Fruit fly (Drosophila melanogaster) whole organism, wandering third instar larva: ENCODE results near the gene red.

ENCODE experiments used
- Abd-B ChIP-seq: fragments of >200 bp; optimal IDR thresholded peaks from 2 replicates; lab custom pipeline; 2017; ENCODE audit warnings: missing biosample characterization, missing genetic modification characterization
- CG32264 ChIP-seq: fragments of 200-800 bp; sonication (Bioruptor generic); optimal IDR thresholded peaks from 2 replicates; lab custom pipeline; 2016; ENCODE audit warnings: missing biosample characterization, missing genetic modification characterization
- CG9705 ChIP-seq: fragments of 200-800 bp; sonication (Bioruptor generic); optimal IDR thresholded peaks from 2 replicates; lab custom pipeline; 2018; ENCODE audit warnings: missing biosample characterization, mild to moderate bottlenecking, missing genetic modification characterization
- CrebA ChIP-seq: fragments of 200-800 bp; sonication (Bioruptor generic); optimal IDR thresholded peaks from 2 replicates; lab custom pipeline; 2016; ENCODE audit warnings: missing biosample characterization, mild to moderate bottlenecking, missing genetic modification characterization, borderline replicate concordance
- Dfd ChIP-seq: fragments of >200 bp; optimal IDR thresholded peaks from 2 replicates; lab custom pipeline; 2017; ENCODE audit warnings: missing biosample characterization, missing genetic modification characterization
- Dif ChIP-seq: fragments of 200-275, 200-300 bp; sonication (Bioruptor generic); optimal IDR thresholded peaks from 2 replicates; lab custom pipeline; 2018; ENCODE audit warnings: missing biosample characterization, missing genetic modification characterization; ENCODE audit not compliant: partially characterized antibody
- GATAd ChIP-seq: sonication (Bioruptor generic); optimal IDR thresholded peaks from 2 replicates; lab custom pipeline; 2016; ENCODE audit warnings: missing biosample characterization, missing genetic modification characterization
- HLH106 ChIP-seq: fragments of 200-800 bp; optimal IDR thresholded peaks from 3 replicates; lab custom pipeline; 2019; ENCODE audit warnings: missing biosample characterization, mild to moderate bottlenecking, missing genetic modification characterization, moderate library complexity
- Hnf4 ChIP-seq: fragments of 200-800 bp; sonication (Bioruptor generic); optimal IDR thresholded peaks from 2 replicates; lab custom pipeline; 2016; ENCODE audit warnings: missing biosample characterization, mild to moderate bottlenecking, missing genetic modification characterization
- Hr78 ChIP-seq: fragments of >200 bp; optimal IDR thresholded peaks from 2 replicates; lab custom pipeline; 2017; ENCODE audit warnings: missing biosample characterization, missing genetic modification characterization
- Hr83 ChIP-seq: fragments of 200-300 bp; sonication (Bioruptor generic); optimal IDR thresholded peaks from 2 replicates; lab custom pipeline; 2016; ENCODE audit warnings: missing biosample characterization, mild to moderate bottlenecking, missing genetic modification characterization, moderate library complexity; ENCODE audit not compliant: poor library complexity, severe bottlenecking
- Jra ChIP-seq: sonication (Bioruptor generic); optimal IDR thresholded peaks from 2 replicates; lab custom pipeline; 2016; ENCODE audit warnings: missing biosample characterization, missing genetic modification characterization
- Mio ChIP-seq: sonication (Bioruptor generic); optimal IDR thresholded peaks from 2 replicates; lab custom pipeline; 2016; ENCODE audit warnings: missing biosample characterization, missing genetic modification characterization
- Myc ChIP-seq: fragments of >200 bp; optimal IDR thresholded peaks from 2 replicates; lab custom pipeline; 2017
- N ChIP-seq: fragments of >200 bp; optimal IDR thresholded peaks from 2 replicates; lab custom pipeline; 2018; ENCODE audit warnings: missing biosample characterization, missing external identifiers, missing genetic modification characterization
- OdsH ChIP-seq: fragments of 200-800 bp; sonication (Bioruptor generic); optimal IDR thresholded peaks from 2 replicates; lab custom pipeline; 2016; ENCODE audit warnings: missing biosample characterization, mild to moderate bottlenecking, missing genetic modification characterization
- Rel ChIP-seq, 2 experiments: fragments of 200-800 bp; sonication (Bioruptor generic) in 1 of 2; optimal IDR thresholded peaks; 2 replicates in 1 of 2; 3 replicates in 1 of 2; lab custom pipeline; 2016 to 2019; ENCODE audit warnings: mild to moderate bottlenecking in 2 of 2, missing biosample characterization in 2 of 2, missing genetic modification characterization in 2 of 2, moderate library complexity in 1 of 2
- Sp1 ChIP-seq: fragments of 200-800 bp; sonication (Bioruptor generic); optimal IDR thresholded peaks from 3 replicates; lab custom pipeline; 2019; ENCODE audit warnings: missing biosample characterization, mild to moderate bottlenecking, missing genetic modification characterization, moderate library complexity
- Vsx2 ChIP-seq: fragments of 200-300, 225-300 bp; sonication (Bioruptor generic); optimal IDR thresholded peaks from 2 replicates; lab custom pipeline; 2018; ENCODE audit warnings: missing biosample characterization, missing genetic modification characterization; ENCODE audit not compliant: partially characterized antibody
- br ChIP-seq: fragments of 200-800 bp; sonication (Bioruptor generic); optimal IDR thresholded peaks from 2 replicates; lab custom pipeline; 2016; ENCODE audit warnings: missing biosample characterization, missing genetic modification characterization
- brk ChIP-seq: fragments of 200-800 bp; sonication (Bioruptor generic); optimal IDR thresholded peaks from 2 replicates; lab custom pipeline; 2016; ENCODE audit warnings: missing biosample characterization, mild to moderate bottlenecking, missing genetic modification characterization
- dl ChIP-seq, 2 experiments: fragments of 175-275, 200-275 bp in 1 of 2; fragments of 200-275 bp in 1 of 2; sonication (Bioruptor generic); optimal IDR thresholded peaks; lab custom pipeline; 2018; ENCODE audit warnings: mild to moderate bottlenecking in 2 of 2, missing biosample characterization in 2 of 2, missing genetic modification characterization in 2 of 2, moderate library complexity in 2 of 2; ENCODE audit not compliant: partially characterized antibody in 2 of 2, insufficient read depth in 1 of 2
- dmrt93B ChIP-seq: fragments of 200-800 bp; sonication (Bioruptor generic); optimal IDR thresholded peaks from 2 replicates; lab custom pipeline; 2018; ENCODE audit warnings: missing biosample characterization, mild to moderate bottlenecking, missing genetic modification characterization
- dsf ChIP-seq: sonication (Bioruptor generic); optimal IDR thresholded peaks from 2 replicates; lab custom pipeline; 2016; ENCODE audit warnings: missing biosample characterization, missing genetic modification characterization, borderline replicate concordance
- ey ChIP-seq: fragments of 200-800 bp; sonication (Bioruptor generic); optimal IDR thresholded peaks from 2 replicates; lab custom pipeline; 2016; ENCODE audit warnings: missing biosample characterization, missing genetic modification characterization
- foxo ChIP-seq, 2 experiments: fragments of 200-800 bp; sonication (Bioruptor generic); optimal IDR thresholded peaks; 2 replicates in 1 of 2; 3 replicates in 1 of 2; lab custom pipeline; 2016 to 2017; ENCODE audit warnings: missing biosample characterization in 2 of 2, missing genetic modification characterization in 2 of 2
- fru ChIP-seq: fragments of 200-800 bp; sonication (Bioruptor generic); optimal IDR thresholded peaks from 3 replicates; lab custom pipeline; 2016; ENCODE audit warnings: missing biosample characterization, mild to moderate bottlenecking, missing genetic modification characterization
- h ChIP-seq: fragments of 200-800 bp; sonication (Bioruptor generic); optimal IDR thresholded peaks from 3 replicates; lab custom pipeline; 2016; ENCODE audit warnings: missing biosample characterization, mild to moderate bottlenecking, missing genetic modification characterization
- jim ChIP-seq: fragments of 175-275, 200-325 bp; sonication (Bioruptor generic); optimal IDR thresholded peaks from 2 replicates; lab custom pipeline; 2016; ENCODE audit warnings: missing biosample characterization, mild to moderate bottlenecking, missing genetic modification characterization
- lola ChIP-seq: fragments of >200 bp; optimal IDR thresholded peaks from 2 replicates; lab custom pipeline; 2017; ENCODE audit warnings: missing biosample characterization, missing genetic modification characterization
- pan ChIP-seq: fragments of >200 bp; optimal IDR thresholded peaks from 2 replicates; lab custom pipeline; 2017
- psq ChIP-seq: fragments of 200-800 bp; sonication (Bioruptor generic); optimal IDR thresholded peaks from 3 replicates; lab custom pipeline; 2017; ENCODE audit warnings: missing biosample characterization, mild to moderate bottlenecking, missing genetic modification characterization, moderate library complexity
- rgr ChIP-seq: fragments of 200-800 bp; sonication (Bioruptor generic); optimal IDR thresholded peaks from 3 replicates; lab custom pipeline; 2016; ENCODE audit warnings: missing biosample characterization, mild to moderate bottlenecking, missing genetic modification characterization
- sage ChIP-seq: fragments of 200-800 bp; sonication (Bioruptor generic); optimal IDR thresholded peaks from 2 replicates; lab custom pipeline; 2016; ENCODE audit warnings: missing biosample characterization, mild to moderate bottlenecking, missing genetic modification characterization
- sv ChIP-seq: fragments of 200-800 bp; sonication (Bioruptor generic); optimal IDR thresholded peaks from 3 replicates; lab custom pipeline; 2016; ENCODE audit warnings: missing biosample characterization, missing genetic modification characterization
- tai ChIP-seq: sonication (Bioruptor generic); optimal IDR thresholded peaks from 2 replicates; lab custom pipeline; 2016; ENCODE audit warnings: missing biosample characterization, missing genetic modification characterization
- usp ChIP-seq: fragments of >200 bp; optimal IDR thresholded peaks from 2 replicates; lab custom pipeline; 2017; ENCODE audit warnings: missing biosample characterization, missing genetic modification characterization
- woc ChIP-seq: sonication (Bioruptor generic); optimal IDR thresholded peaks from 2 replicates; lab custom pipeline; 2016; ENCODE audit warnings: missing biosample characterization, mild to moderate bottlenecking, missing genetic modification characterization

red gene

dm6 chr3R:14275519-14276172 is 13.2 kb upstream of the red start:
- TF ChIP-seq usp (GFP tag; lab: Kevin White, UChicago) (no peak), dsf (GFP tag; lab: Kevin White, UChicago) (no peak), GATAd (GFP tag; lab: Kevin White, UChicago) (no peak), Vsx2 (GFP tag; lab: Kevin White, UChicago) (peak; percentile 92), Mio (no peak), CG9705 (GFP tag; lab: Kevin White, UChicago) (no peak), HLH106 (peak; percentile 49), brk (GFP tag; lab: Kevin White, UChicago) (no peak), br (GFP tag; lab: Kevin White, UChicago) (no peak), CG32264 (no peak), psq (peak; percentile 64), Sp1 (GFP tag; lab: Kevin White, UChicago) (peak; percentile 74), Dif (GFP tag; lab: Kevin White, UChicago) (peak; percentile 52), lola (no peak), dmrt93B (GFP tag; lab: Kevin White, UChicago) (peak; percentile 0), sage (GFP tag; lab: Kevin White, UChicago) (no peak), Myc (no peak), foxo (GFP tag; optimal IDR thresholded peaks at IDR 0.05; lab: Kevin White, UChicago) (peak in 1 of 2 experiments; percentile 59), Hr83 (no peak), h (GFP tag; lab: Kevin White, UChicago) (no peak), OdsH (GFP tag; lab: Kevin White, UChicago) (peak; percentile 61)

DNA sequence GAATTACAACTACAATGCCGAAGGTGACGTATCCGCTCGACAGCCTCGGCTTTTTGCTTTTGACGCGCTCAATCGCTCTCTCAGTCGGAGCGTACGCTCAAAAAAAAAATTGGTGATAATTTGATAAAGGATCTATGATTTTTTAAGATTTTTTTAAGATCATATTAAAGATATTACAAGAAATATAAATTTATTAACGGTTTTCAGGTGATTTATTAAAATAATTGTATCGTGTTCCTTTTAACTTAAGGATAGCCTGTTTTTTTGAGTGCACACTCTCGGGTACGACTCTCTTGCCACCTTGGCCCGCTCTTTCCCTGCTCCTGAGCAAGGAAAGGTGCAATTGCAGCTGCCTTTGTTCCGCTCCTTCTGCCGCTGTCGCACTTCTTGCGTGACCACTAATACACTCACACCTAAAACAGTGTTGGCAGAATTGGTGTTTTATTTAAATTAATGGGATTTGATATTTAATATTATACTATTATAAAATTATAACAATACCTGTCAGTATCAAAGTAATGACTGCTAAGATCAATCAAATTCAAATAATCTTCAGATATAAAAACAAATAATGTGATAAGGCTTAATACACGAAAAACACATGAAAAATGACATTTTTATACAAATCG is 10.9 kb upstream of the red start:
- TF ChIP-seq Vsx2 (GFP tag; lab: Kevin White, UChicago): no peak
- TF ChIP-seq Hr83: no peak
- no peak for TF ChIP-seq N
- peak; percentile 85 for TF ChIP-seq ey
- peak; percentile 82 for TF ChIP-seq dmrt93B (GFP tag; lab: Kevin White, UChicago)
- peak; percentile 82 for TF ChIP-seq Jra (GFP tag; lab: Kevin White, UChicago)
- TF ChIP-seq fru (GFP tag; lab: Kevin White, UChicago): peak; percentile 91
- peak; percentile 92 for TF ChIP-seq CrebA
- TF ChIP-seq br (GFP tag; lab: Kevin White, UChicago): peak; percentile 90
- TF ChIP-seq sage (GFP tag; lab: Kevin White, UChicago): peak; percentile 93
- peak; percentile 95 for TF ChIP-seq OdsH (GFP tag; lab: Kevin White, UChicago)
- peak; percentile 97 for TF ChIP-seq HLH106
- TF ChIP-seq Dfd (GFP tag; lab: Kevin White, UChicago): no peak
- peak; percentile 74 for TF ChIP-seq dsf (GFP tag; lab: Kevin White, UChicago)
- peak; percentile 58 to 96 for TF ChIP-seq foxo (GFP tag; optimal IDR thresholded peaks at IDR 0.05; lab: Kevin White, UChicago)
- TF ChIP-seq rgr (GFP tag; lab: Kevin White, UChicago): peak; percentile 95
- TF ChIP-seq jim (GFP tag; lab: Kevin White, UChicago): no peak
- no peak for TF ChIP-seq tai (GFP tag; lab: Kevin White, UChicago)
- no peak for TF ChIP-seq pan (lab: Kevin White, UChicago)
- TF ChIP-seq Hr78 (GFP tag; lab: Kevin White, UChicago): no peak
- TF ChIP-seq h (GFP tag; lab: Kevin White, UChicago): peak; percentile 96
- TF ChIP-seq GATAd (GFP tag; lab: Kevin White, UChicago): peak; percentile 59
- TF ChIP-seq usp (GFP tag; lab: Kevin White, UChicago): no peak
- TF ChIP-seq lola: no peak
- no peak for TF ChIP-seq Myc
- TF ChIP-seq Rel (GFP tag; optimal IDR thresholded peaks at IDR 0.05; lab: Kevin White, UChicago): peak; percentile 94
- TF ChIP-seq Rel (tag; optimal IDR thresholded peaks at IDR 0.05; lab: Kevin White, UChicago): peak; percentile 87
- TF ChIP-seq Dif (GFP tag; lab: Kevin White, UChicago): no peak
- TF ChIP-seq Mio: no peak
- peak; percentile 86 for TF ChIP-seq woc (GFP tag; lab: Kevin White, UChicago)
- peak; percentile 65 for TF ChIP-seq CG32264
- TF ChIP-seq Hnf4 (GFP tag; lab: Kevin White, UChicago): peak; percentile 92
- peak; percentile 98 for TF ChIP-seq Sp1 (GFP tag; lab: Kevin White, UChicago)
- TF ChIP-seq dl (GFP tag; optimal IDR thresholded peaks at IDR 0.05; lab: Kevin White, UChicago; ENCODE audit: insufficient read depth in 1 of 2, partially characterized antibody in 2 of 2): peak in 1 of 2 experiments; percentile 20
- peak; percentile 94 for TF ChIP-seq CG9705 (GFP tag; lab: Kevin White, UChicago)
- no peak for TF ChIP-seq Abd-B
- peak; percentile 62 for TF ChIP-seq sv (GFP tag; lab: Kevin White, UChicago)
- peak; percentile 93 for TF ChIP-seq psq
- TF ChIP-seq brk (GFP tag; lab: Kevin White, UChicago): peak; percentile 96
